Fruit fly (Drosophila melanogaster): Measurements from ENCODE around the gene CG9270.

- TF ChIP-seq Rel (GFP tag; optimal IDR thresholded peaks at IDR 0.05), result no peak
- TF ChIP-seq Rel (tag; optimal IDR thresholded peaks at IDR 0.05), result no peak
- no peak for TF ChIP-seq GATAd (GFP tag; optimal IDR thresholded peaks at IDR 0.05)
These were observed 37.9 kb upstream of the CG9270 start for dm6 chr2L:20971659-20972314.

All from whole organism, wandering third instar larva.